Worm (Caenorhabditis elegans) whole organism, L3 larva: ENCODE measurements around the gene Y50D4A.4.

Experiments
- ama-1 ChIP-seq: fragments of 150-350 bp; optimal IDR thresholded peaks from 2 replicates; lab custom pipeline; 2018
- lin-15B ChIP-seq: fragments of 150-350 bp; optimal IDR thresholded peaks from 2 replicates; lab custom pipeline; 2014; ENCODE audit warnings: missing biosample characterization, missing genetic modification characterization
- mml-1 ChIP-seq: fragments of 150-350 bp; sonication (generic microtip); optimal IDR thresholded peaks from 3 replicates; lab custom pipeline; 2014; ENCODE audit warnings: missing biosample characterization, missing genetic modification characterization
- nfya-1 ChIP-seq: sonication (generic microtip); optimal IDR thresholded peaks from 2 replicates; lab custom pipeline; 2017; ENCODE audit warnings: missing genetic modification characterization, mild to moderate bottlenecking, missing compliant biosample characterization, antibody characterized with exemption, moderate library complexity; ENCODE audit not compliant: insufficient read depth
- nhr-11 ChIP-seq: fragments of 150-350 bp; optimal IDR thresholded peaks from 2 replicates; lab custom pipeline; 2014; ENCODE audit warnings: missing biosample characterization, missing genetic modification characterization
- nhr-12 ChIP-seq: fragments of 150-350 bp; optimal IDR thresholded peaks from 2 replicates; lab custom pipeline; 2014; ENCODE audit warnings: missing biosample characterization, missing genetic modification characterization
- nhr-76 ChIP-seq: fragments of 150-350 bp; sonication (generic microtip); optimal IDR thresholded peaks from 5 replicates; lab custom pipeline; 2014; ENCODE audit warnings: missing biosample characterization, missing genetic modification characterization
- skn-1 ChIP-seq: fragments of 150-350 bp; optimal IDR thresholded peaks from 2 replicates; lab custom pipeline; 2014; ENCODE audit warnings: missing biosample characterization, missing genetic modification characterization
- ztf-11 ChIP-seq: fragments of 150-350 bp; optimal IDR thresholded peaks from 2 replicates; lab custom pipeline; 2014; ENCODE audit warnings: missing biosample characterization, missing genetic modification characterization

ce11 chrV:1156431-1156830, 39.5 kb downstream of the Y50D4A.4 start:
- TF ChIP-seq nhr-76 (tag; lab: Kevin White, UChicago): no peak
- TF ChIP-seq mml-1: no peak
- TF ChIP-seq nfya-1 (tag; lab: Kevin White, UChicago): no peak
- no peak for TF ChIP-seq ztf-11 (tag; lab: Kevin White, UChicago)
- no peak for TF ChIP-seq nhr-11 (tag; lab: Kevin White, UChicago)
- TF ChIP-seq ama-1 (lab: Kevin White, UChicago): no peak
- no peak for TF ChIP-seq lin-15B (tag; lab: Kevin White, UChicago)
- TF ChIP-seq nhr-12: no peak
- no peak for TF ChIP-seq skn-1 (tag; lab: Kevin White, UChicago)
